Worm (Caenorhabditis elegans): ENCODE measurements around the gene dao-2.

DNA sequence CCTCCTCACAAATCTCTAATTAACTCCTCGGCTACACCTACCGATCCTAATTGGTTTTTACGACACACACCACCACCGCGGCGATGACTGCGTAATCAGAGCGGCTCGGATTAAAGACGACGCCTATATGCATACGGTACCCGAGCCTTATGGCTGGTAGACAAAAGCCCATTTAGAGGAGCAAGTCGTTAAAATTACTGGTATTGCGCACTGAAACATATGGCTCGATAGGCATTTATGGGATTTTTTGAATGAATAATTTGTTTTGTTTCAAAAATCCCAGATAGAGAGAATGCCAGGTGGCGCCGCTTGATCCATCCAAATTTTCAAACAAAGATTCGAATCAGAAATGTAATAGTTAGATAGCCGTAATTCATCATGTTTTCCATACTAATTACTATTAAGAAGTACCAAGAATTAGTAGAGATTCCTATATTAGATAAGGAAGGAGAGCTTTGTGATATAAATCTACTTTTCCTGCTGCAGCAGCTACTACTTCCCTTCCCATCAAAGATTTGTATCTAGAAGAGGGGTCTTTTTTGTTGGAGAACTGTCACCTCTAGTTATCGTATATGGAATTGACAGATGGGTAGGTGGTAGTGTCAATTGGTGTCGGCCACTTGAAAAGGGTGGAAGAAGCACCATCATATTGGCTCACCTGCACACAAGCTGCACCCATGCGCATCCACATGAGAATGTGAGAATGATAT is 20.6 kb downstream of the dao-2 start:
- no peak for TF ChIP-seq mab-5 (tag; optimal IDR thresholded peaks at IDR 0.05)
- TF ChIP-seq gmeb-1 (tag; optimal IDR thresholded peaks at IDR 0.05): no peak
- TF ChIP-seq unc-39 (tag; optimal IDR thresholded peaks at IDR 0.05): no peak
- no peak for TF ChIP-seq egl-27 (tag; optimal IDR thresholded peaks at IDR 0.05)
- TF ChIP-seq ceh-16 (tag; optimal IDR thresholded peaks at IDR 0.05): peak; percentile 20
